Fruit fly (Drosophila melanogaster) Kc167 (cell line): ENCODE measurements around the gene Sfp93F.

ENCODE experiments used
- Myc ChIP-seq: fragments of >200 bp; optimal IDR thresholded peaks from 2 replicates; lab custom pipeline; 2017; ENCODE audit warnings: missing external identifiers
- Sin3A ChIP-seq: fragments of >200 bp; optimal IDR thresholded peaks from 2 replicates; lab custom pipeline; 2018; ENCODE audit warnings: missing external identifiers
- h ChIP-seq: fragments of >200 bp; optimal IDR thresholded peaks from 3 replicates; lab custom pipeline; 2018; ENCODE audit warnings: missing external identifiers
- insv ChIP-seq: fragments of >200 bp; optimal IDR thresholded peaks from 3 replicates; lab custom pipeline; 2018; ENCODE audit warnings: missing external identifiers
- psq ChIP-seq: fragments of >200 bp; optimal IDR thresholded peaks from 2 replicates; lab custom pipeline; 2017; ENCODE audit warnings: missing external identifiers
- ttk ChIP-seq: sonication (Bioruptor generic); optimal IDR thresholded peaks from 2 replicates; lab custom pipeline; 2017; ENCODE audit warnings: missing external identifiers

DNA sequence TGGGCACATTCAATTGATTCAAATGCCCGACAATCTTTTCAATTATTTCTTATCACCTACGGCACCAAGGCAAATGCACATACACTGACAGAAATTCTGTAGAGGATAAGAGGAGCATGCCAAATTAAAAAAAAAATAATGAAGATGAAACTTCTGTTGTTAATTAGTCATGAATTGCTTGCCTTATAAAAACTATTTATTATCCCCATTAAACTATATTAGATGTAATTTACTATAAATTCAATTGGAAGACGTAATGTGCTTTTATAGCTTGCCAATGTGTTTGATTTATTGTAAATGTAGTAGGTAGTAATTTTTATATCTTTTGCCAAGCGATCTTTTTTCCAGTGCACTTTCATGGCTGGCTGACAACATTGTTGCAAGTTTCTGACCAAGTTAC, 4.4 kb downstream of the Sfp93F start:
- TF ChIP-seq h (no peak), Sin3A (no peak), Myc (lab: Kevin White, UChicago) (no peak), insv (lab: Kevin White, UChicago) (no peak), psq (no peak), ttk (lab: Kevin White, UChicago) (no peak)
